Fruit fly (Drosophila melanogaster): ENCODE results near the gene CG10973.

CG10973 gene

DNA sequence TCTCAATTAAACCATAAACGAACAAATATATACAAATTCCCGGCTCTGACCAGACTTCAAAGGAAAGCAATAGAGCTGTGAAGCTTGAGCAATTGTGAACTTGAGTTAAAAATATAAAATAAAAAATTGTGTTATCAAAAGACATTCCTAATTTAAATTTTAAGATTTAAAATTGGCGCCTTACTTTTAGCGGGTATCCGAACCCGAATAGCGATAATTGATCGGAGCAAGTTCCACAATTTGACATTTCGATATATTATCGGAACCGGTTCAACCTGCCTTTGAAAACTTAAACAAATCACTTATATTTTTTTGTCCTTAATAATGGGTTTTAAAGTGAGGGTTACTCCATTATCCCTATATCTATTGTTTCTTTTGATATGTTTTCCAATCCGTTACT is 21.8 kb downstream of the CG10973 start (continued):
- TF ChIP-seq CG7839 (tag; optimal IDR thresholded peaks at IDR 0.05) (no peak), slbo (GFP tag; IDR thresholded peaks at IDR 0.05) (no peak), insv (GFP tag; optimal IDR thresholded peaks at IDR 0.05) (peak in 1 of 2 experiments; percentile 20), dm (GFP tag; optimal IDR thresholded peaks at IDR 0.05) (no peak), CG9932 (GFP tag; IDR thresholded peaks at IDR 0.05) (no peak), sr (GFP tag; IDR thresholded peaks at IDR 0.05) (no peak), luna (GFP tag; optimal IDR thresholded peaks at IDR 0.05) (no peak), CG12155 (GFP tag; optimal IDR thresholded peaks at IDR 0.05) (no peak), danr (GFP tag; IDR thresholded peaks at IDR 0.05) (no peak), Stat92E (GFP tag; optimal IDR thresholded peaks at IDR 0.05) (no peak), vfl (GFP tag; optimal IDR thresholded peaks at IDR 0.05) (no peak), TFAM (GFP tag; optimal IDR thresholded peaks at IDR 0.05) (no peak), eyg (GFP tag; optimal IDR thresholded peaks at IDR 0.05) (no peak), fu2 (GFP tag; optimal IDR thresholded peaks at IDR 0.05) (no peak), gcm2 (GFP tag; optimal IDR thresholded peaks at IDR 0.05) (no peak), ERR (GFP tag; optimal IDR thresholded peaks at IDR 0.05) (no peak), CG1603 (tag; optimal IDR thresholded peaks at IDR 0.05) (peak; percentile 54), CG7786 (GFP tag; optimal IDR thresholded peaks at IDR 0.05) (no peak), crp (GFP tag; optimal IDR thresholded peaks at IDR 0.05) (no peak), tna (GFP tag; IDR thresholded peaks at IDR 0.05; ENCODE audit: partially characterized antibody) (peak; percentile 71), CG3847 (GFP tag; IDR thresholded peaks at IDR 0.05) (no peak), dati (GFP tag; IDR thresholded peaks at IDR 0.05) (no peak), CG7928 (GFP tag; optimal IDR thresholded peaks at IDR 0.05) (no peak), CG9609 (GFP tag; optimal IDR thresholded peaks at IDR 0.05) (no peak), psq (GFP tag; optimal IDR thresholded peaks at IDR 0.05) (no peak), fd3F (GFP tag; optimal IDR thresholded peaks at IDR 0.05) (no peak), NK7.1 (GFP tag; optimal IDR thresholded peaks at IDR 0.05) (no peak), slp2 (GFP tag; optimal IDR thresholded peaks at IDR 0.05) (no peak), Doc3 (GFP tag; IDR thresholded peaks at IDR 0.05; ENCODE audit: partially characterized antibody) (peak; percentile 48; the same call in 2 of the 3 replicates), Nf-YC (tag; optimal IDR thresholded peaks at IDR 0.05) (no peak), usp (GFP tag; optimal IDR thresholded peaks at IDR 0.05) (no peak), pzg (GFP tag; optimal IDR thresholded peaks at IDR 0.05) (peak; percentile 48), CG17359 (tag; optimal IDR thresholded peaks at IDR 0.05) (no peak), CG6254 (GFP tag; optimal IDR thresholded peaks at IDR 0.05) (no peak), CG12219 (GFP tag; optimal IDR thresholded peaks at IDR 0.05) (no peak), stwl (tag; optimal IDR thresholded peaks at IDR 0.05) (peak; percentile 36), CG31365 (tag; optimal IDR thresholded peaks at IDR 0.05) (no peak), Scr (GFP tag; IDR thresholded peaks at IDR 0.05; ENCODE audit: partially characterized antibody) (peak; percentile 60), CG12744 (GFP tag; optimal IDR thresholded peaks at IDR 0.05) (no peak), Oli (tag; optimal IDR thresholded peaks at IDR 0.05) (no peak), CG6791 (GFP tag; IDR thresholded peaks at IDR 0.05; ENCODE audit: partially characterized antibody) (peak; percentile 69), CrebB (tag; optimal IDR thresholded peaks at IDR 0.05) (no peak), CG13287 (GFP tag; IDR thresholded peaks at IDR 0.05; ENCODE audit: partially characterized antibody) (peak; percentile 77), PHDP (tag; optimal IDR thresholded peaks at IDR 0.05) (no peak), Atf6 (GFP tag; IDR thresholded peaks at IDR 0.05) (no peak), kni (GFP tag; optimal IDR thresholded peaks at IDR 0.05) (no peak), CG4424 (GFP tag; optimal IDR thresholded peaks at IDR 0.05) (no peak), schlank (tag; optimal IDR thresholded peaks at IDR 0.05) (no peak), HmgD (GFP tag; optimal IDR thresholded peaks at IDR 0.05) (no peak), CG33213 (GFP tag; optimal IDR thresholded peaks at IDR 0.05) (no peak), Trl (optimal IDR thresholded peaks at IDR 0.05) (no peak), Trl (GFP tag; optimal IDR thresholded peaks at IDR 0.05) (no peak)

Measured in whole organism, embryonic.